Fruit fly (Drosophila melanogaster) whole organism, embryonic: ENCODE results near the gene Gyc88E.

Experiments
- Atf6 ChIP-seq: fragments of 200-800 bp; sonication (Bioruptor generic); IDR thresholded peaks from 2 replicates; pipeline ENCODE4 v1.3.6; 2022; ENCODE audit warnings: missing biosample characterization, missing genetic modification characterization
- B-H2 ChIP-seq: fragments of 200-800 bp; sonication (Bioruptor generic); optimal IDR thresholded peaks from 2 replicates; lab custom pipeline; 2018; ENCODE audit warnings: missing biosample characterization, mild to moderate bottlenecking, missing genetic modification characterization
- BtbVII ChIP-seq: fragments of 200-800 bp; sonication (Bioruptor generic); optimal IDR thresholded peaks from 3 replicates; lab custom pipeline; 2017; ENCODE audit warnings: missing biosample characterization, mild to moderate bottlenecking, missing genetic modification characterization
- CG12391 ChIP-seq: fragments of 200-800 bp; sonication (Bioruptor generic); optimal IDR thresholded peaks from 3 replicates; lab custom pipeline; 2018; ENCODE audit warnings: missing biosample characterization, mild to moderate bottlenecking, missing genetic modification characterization, moderate library complexity
- CG14860 ChIP-seq: fragments of 200-800 bp; sonication (Bioruptor generic); IDR thresholded peaks from 3 replicates; pipeline ENCODE4 v1.3.6; 2022; ENCODE audit warnings: missing biosample characterization, missing genetic modification characterization; ENCODE audit not compliant: partially characterized antibody
- CG1603 ChIP-seq: fragments of 200-800 bp; sonication (Bioruptor generic); optimal IDR thresholded peaks from 2 replicates; lab custom pipeline; 2019; ENCODE audit warnings: missing biosample characterization, mild to moderate bottlenecking, missing genetic modification characterization, moderate library complexity
- CG17186 ChIP-seq: fragments of 200-800 bp; sonication (Bioruptor generic); optimal IDR thresholded peaks from 3 replicates; lab custom pipeline; 2017; ENCODE audit warnings: missing biosample characterization, missing genetic modification reagents, missing genetic modification characterization
- CG17328 ChIP-seq: fragments of 200-800 bp; sonication (Bioruptor generic); IDR thresholded peaks from 2 replicates; pipeline ENCODE4 v1.3.6; 2022; ENCODE audit warnings: missing biosample characterization, missing genetic modification characterization
- CG18599 ChIP-seq: fragments of 200-800 bp; sonication (Bioruptor generic); optimal IDR thresholded peaks from 3 replicates; lab custom pipeline; 2017; ENCODE audit warnings: missing biosample characterization, missing genetic modification characterization, mild to moderate bottlenecking, moderate library complexity, missing genetic modification reagents
- CG30403 ChIP-seq: fragments of 200-800 bp; sonication (Bioruptor generic); optimal IDR thresholded peaks from 3 replicates; lab custom pipeline; 2016; ENCODE audit warnings: missing biosample characterization, missing genetic modification characterization
- CG3847 ChIP-seq: fragments of 200-800 bp; sonication (Bioruptor generic); IDR thresholded peaks from 2 replicates; pipeline ENCODE4 v1.3.6; 2022; ENCODE audit warnings: missing biosample characterization, missing genetic modification characterization
- CG5180 ChIP-seq: fragments of 200-800 bp; sonication (Bioruptor generic); optimal IDR thresholded peaks from 3 replicates; lab custom pipeline; 2017; ENCODE audit warnings: missing biosample characterization, missing genetic modification characterization, mild to moderate bottlenecking, moderate library complexity, missing genetic modification reagents
- CG6791 ChIP-seq: fragments of 200-800 bp; sonication (Bioruptor generic); IDR thresholded peaks from 3 replicates; pipeline ENCODE4 v1.3.6; 2022; ENCODE audit warnings: missing biosample characterization, missing genetic modification characterization; ENCODE audit not compliant: partially characterized antibody
- CG7928 ChIP-seq: fragments of 200-800 bp; sonication (Bioruptor generic); optimal IDR thresholded peaks from 2 replicates; lab custom pipeline; 2017; ENCODE audit warnings: missing biosample characterization, mild to moderate bottlenecking, missing genetic modification characterization
- CG7963 ChIP-seq: fragments of 200-800 bp; sonication (Bioruptor generic); IDR thresholded peaks from 3 replicates; pipeline ENCODE4 v1.3.6; 2022; ENCODE audit warnings: missing biosample characterization, missing genetic modification characterization; ENCODE audit not compliant: partially characterized antibody
- CG8765 ChIP-seq: fragments of 200-800 bp; sonication (Bioruptor generic); IDR thresholded peaks from 2 replicates; pipeline ENCODE4 v1.3.6; 2022; ENCODE audit warnings: missing biosample characterization, missing genetic modification characterization
- CG9932 ChIP-seq: fragments of 200-800 bp; sonication (Bioruptor generic); IDR thresholded peaks from 2 replicates; pipeline ENCODE4 v1.3.6; 2022; ENCODE audit warnings: missing biosample characterization, missing genetic modification characterization
- CoRest ChIP-seq: fragments of 200-800 bp; sonication (Bioruptor generic); optimal IDR thresholded peaks from 3 replicates; lab custom pipeline; 2018; ENCODE audit warnings: missing biosample characterization, mild to moderate bottlenecking, missing genetic modification characterization, moderate library complexity
- Doc3 ChIP-seq: fragments of 200-800 bp; sonication (Bioruptor generic); IDR thresholded peaks from 3 replicates; pipeline ENCODE4 v1.3.6; 2022; ENCODE audit warnings: missing biosample characterization, missing genetic modification characterization; ENCODE audit not compliant: partially characterized antibody
- HLH4C ChIP-seq: fragments of 200-800 bp; sonication (Bioruptor generic); IDR thresholded peaks from 3 replicates; pipeline ENCODE4 v1.3.6; 2022; ENCODE audit warnings: missing biosample characterization, missing genetic modification characterization; ENCODE audit not compliant: partially characterized antibody
- HmgZ ChIP-seq: fragments of 200-800 bp; sonication (Bioruptor generic); optimal IDR thresholded peaks from 2 replicates; lab custom pipeline; 2018; ENCODE audit warnings: missing biosample characterization, mild to moderate bottlenecking, missing genetic modification characterization
- Hmx ChIP-seq: fragments of 200-800 bp; sonication (Bioruptor generic); optimal IDR thresholded peaks from 2 replicates; lab custom pipeline; 2016; ENCODE audit warnings: missing biosample characterization, missing genetic modification characterization
- Hr3 ChIP-seq: fragments of 200-800 bp; sonication (Bioruptor generic); optimal IDR thresholded peaks from 3 replicates; lab custom pipeline; 2016; ENCODE audit warnings: missing biosample characterization, missing genetic modification characterization
- Hsf ChIP-seq: fragments of 200-800 bp; sonication (Bioruptor generic); optimal IDR thresholded peaks from 3 replicates; lab custom pipeline; 2016; ENCODE audit warnings: missing biosample characterization, missing genetic modification characterization
- Lhr ChIP-seq: fragments of 200-800 bp; sonication (Bioruptor generic); optimal IDR thresholded peaks from 3 replicates; lab custom pipeline; 2017; ENCODE audit warnings: mild to moderate bottlenecking, missing biosample characterization, missing genetic modification reagents, missing genetic modification characterization
- MBD-R2 ChIP-seq: fragments of 200-800 bp; sonication (Bioruptor generic); IDR thresholded peaks from 2 replicates; pipeline ENCODE4 v1.3.6; 2022; ENCODE audit warnings: missing biosample characterization, missing genetic modification characterization
- Med ChIP-seq: fragments of 200-800 bp; sonication (Bioruptor generic); peaks from one replicate; lab custom pipeline; 2016; ENCODE audit warnings: missing biosample characterization, missing genetic modification characterization, mild to moderate bottlenecking, inconsistent platforms, moderate library complexity
- Rx ChIP-seq: fragments of 200-800 bp; sonication (Bioruptor generic); IDR thresholded peaks from 2 replicates; pipeline ENCODE4 v1.3.6; 2022; ENCODE audit warnings: missing biosample characterization, missing genetic modification characterization
- Sin3A ChIP-seq: fragments of >200 bp; optimal IDR thresholded peaks from 2 replicates; lab custom pipeline; 2018
- Trl ChIP-seq, 3 experiments: fragments of >200 bp in 2 of 3; fragments of 200-800 bp in 1 of 3; sonication (Bioruptor generic) in 1 of 3; optimal IDR thresholded peaks; 2 replicates in 1 of 3; 3 replicates in 2 of 3; lab custom pipeline; 2016 to 2017; ENCODE audit warnings: missing biosample characterization in 1 of 3, missing genetic modification characterization in 1 of 3
- Xbp1 ChIP-seq: fragments of 200-800 bp; sonication (Bioruptor generic); optimal IDR thresholded peaks from 3 replicates; lab custom pipeline; 2016; ENCODE audit warnings: missing biosample characterization, mild to moderate bottlenecking, missing genetic modification characterization
- ash1 ChIP-seq: fragments of 200-800 bp; sonication (Bioruptor generic); optimal IDR thresholded peaks from 2 replicates; lab custom pipeline; 2018; ENCODE audit warnings: missing biosample characterization, mild to moderate bottlenecking, missing genetic modification characterization
- az2 ChIP-seq: fragments of 200-800 bp; sonication (Bioruptor generic); optimal IDR thresholded peaks from 3 replicates; lab custom pipeline; 2016; ENCODE audit warnings: missing biosample characterization, missing genetic modification characterization
- br ChIP-seq: fragments of >200 bp; optimal IDR thresholded peaks from 2 replicates; lab custom pipeline; 2017
- bsh ChIP-seq, 2 experiments: fragments of 200-800 bp; sonication (Bioruptor generic); optimal IDR thresholded peaks; 2 replicates each; lab custom pipeline; 2017 to 2018; ENCODE audit warnings: mild to moderate bottlenecking in 2 of 2, missing biosample characterization in 2 of 2, missing genetic modification characterization in 2 of 2, moderate library complexity in 1 of 2
- chinmo ChIP-seq: fragments of 200-800 bp; sonication (Bioruptor generic); IDR thresholded peaks from 4 replicates; pipeline ENCODE4 v1.3.6; 2022; ENCODE audit warnings: missing biosample characterization, missing genetic modification characterization; ENCODE audit not compliant: partially characterized antibody
- emc ChIP-seq: fragments of 200-800 bp; sonication (Bioruptor generic); optimal IDR thresholded peaks from 2 replicates; lab custom pipeline; 2016; ENCODE audit warnings: missing biosample characterization, missing genetic modification characterization
- gro ChIP-seq: fragments of 200-800 bp; sonication (Bioruptor generic); optimal IDR thresholded peaks from 2 replicates; lab custom pipeline; 2016; ENCODE audit warnings: missing biosample characterization, missing genetic modification characterization
- her ChIP-seq: fragments of 200-800 bp; sonication (Bioruptor generic); optimal IDR thresholded peaks from 2 replicates; lab custom pipeline; 2016; ENCODE audit warnings: missing biosample characterization, missing genetic modification characterization
- jing ChIP-seq: fragments of 200-800 bp; sonication (Bioruptor generic); optimal IDR thresholded peaks from 2 replicates; lab custom pipeline; 2018; ENCODE audit warnings: missing biosample characterization, mild to moderate bottlenecking, missing genetic modification characterization
- jumu ChIP-seq: fragments of 200-800 bp; sonication (Bioruptor generic); optimal IDR thresholded peaks from 3 replicates; lab custom pipeline; 2016; ENCODE audit warnings: missing biosample characterization, missing genetic modification characterization
- knrl ChIP-seq: fragments of 200-800 bp; sonication (Bioruptor generic); IDR thresholded peaks from 3 replicates; pipeline ENCODE4 v1.3.6; 2022; ENCODE audit warnings: missing biosample characterization, missing genetic modification characterization; ENCODE audit not compliant: partially characterized antibody
- mld ChIP-seq: fragments of 200-800 bp; sonication (Bioruptor generic); IDR thresholded peaks from 3 replicates; pipeline ENCODE4 v1.3.6; 2022; ENCODE audit warnings: missing biosample characterization, missing genetic modification characterization; ENCODE audit not compliant: partially characterized antibody
- nau ChIP-seq: fragments of 200-800 bp; sonication (Bioruptor generic); optimal IDR thresholded peaks from 3 replicates; lab custom pipeline; 2017; ENCODE audit warnings: missing biosample characterization, mild to moderate bottlenecking, missing genetic modification characterization, missing genetic modification reagents
- nom ChIP-seq: fragments of 200-800 bp; sonication (Bioruptor generic); optimal IDR thresholded peaks from 2 replicates; lab custom pipeline; 2017; ENCODE audit warnings: missing biosample characterization, missing genetic modification characterization, mild to moderate bottlenecking, moderate library complexity, missing genetic modification reagents
- pan ChIP-seq, 4 experiments: fragments of >200 bp in 3 of 4; fragments of 200-800 bp in 1 of 4; sonication (Bioruptor generic) in 1 of 4; optimal IDR thresholded peaks in 3 of 4; IDR thresholded peaks in 1 of 4; 2 replicates each; pipeline versions ENCODE4 v1.3.6 to Lab custom; 2017 to 2022; ENCODE audit warnings: missing biosample characterization in 2 of 4, missing genetic modification characterization in 2 of 4, mixed read lengths in 1 of 4
- pzg ChIP-seq: fragments of 200-800 bp; sonication (Bioruptor generic); optimal IDR thresholded peaks from 3 replicates; lab custom pipeline; 2018; ENCODE audit warnings: missing biosample characterization, mild to moderate bottlenecking, missing genetic modification characterization, moderate library complexity
- sob ChIP-seq: fragments of 200-800 bp; sonication (Bioruptor generic); IDR thresholded peaks from 2 replicates; pipeline ENCODE4 v1.3.6; 2022; ENCODE audit warnings: missing biosample characterization, missing genetic modification characterization
- vvl ChIP-seq: fragments of 200-800 bp; sonication (Bioruptor generic); IDR thresholded peaks from 2 replicates; pipeline ENCODE4 v1.3.6; 2022; ENCODE audit warnings: missing biosample characterization, missing genetic modification characterization

Gene Gyc88E

DNA sequence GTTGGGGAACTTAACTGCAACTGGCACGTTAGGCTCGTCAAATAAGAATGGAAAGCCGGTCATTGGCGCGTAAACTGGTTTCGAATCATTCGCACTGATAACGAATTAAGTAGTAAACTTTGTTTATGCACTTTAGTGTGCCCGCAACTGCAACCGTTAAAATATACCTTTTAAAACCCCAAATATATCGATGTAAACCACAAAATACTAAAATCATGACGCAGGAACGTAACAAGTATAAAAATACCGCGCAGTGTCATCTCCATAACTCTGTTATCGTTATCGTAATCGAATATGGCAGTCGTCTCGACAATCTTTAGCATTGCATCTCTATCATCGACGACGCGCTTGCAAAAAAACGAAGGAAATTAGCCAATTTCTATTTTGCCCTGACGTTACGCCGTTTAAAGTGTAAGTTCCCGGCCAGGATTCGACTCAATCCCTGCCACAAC, 75.1 kb downstream of the Gyc88E start, which contains the start of the genes CG31344 and Caf1-55 (continued):
- TF ChIP-seq Atf6 (GFP tag; lab: Robert Waterston, UW) (no peak), bsh (GFP tag; optimal IDR thresholded peaks at IDR 0.05; lab: Kevin White, UChicago) (no peak), vvl (peak; percentile 42; the same call in 1 of the 2 replicates), br (lab: Kevin White, UChicago) (no peak), Hmx (GFP tag; lab: Kevin White, UChicago) (no peak), sob (GFP tag; lab: Robert Waterston, UW) (no peak), CG14860 (GFP tag; lab: Robert Waterston, UW) (peak; percentile 61; the same call in 2 of the 3 replicates), BtbVII (GFP tag; lab: Kevin White, UChicago) (no peak), CG8765 (GFP tag; lab: Robert Waterston, UW) (no peak), jumu (GFP tag; lab: Kevin White, UChicago) (peak; percentile 9), emc (GFP tag; lab: Kevin White, UChicago) (no peak), Sin3A (lab: Kevin White, UChicago) (peak; percentile 70), CG1603 (peak; percentile 84), HLH4C (peak; percentile 89), Xbp1 (peak; percentile 28), nau (GFP tag; lab: Kevin White, UChicago) (no peak), CG30403 (GFP tag; lab: Kevin White, UChicago) (peak; percentile 18), Trl (optimal IDR thresholded peaks at IDR 0.05; lab: Kevin White, UChicago) (no peak), Trl (GFP tag; optimal IDR thresholded peaks at IDR 0.05; lab: Kevin White, UChicago) (no peak), CG3847 (GFP tag; lab: Robert Waterston, UW) (peak; percentile 38; the same call in 1 of the 2 replicates), nom (GFP tag; lab: Kevin White, UChicago) (no peak), B-H2 (GFP tag; lab: Kevin White, UChicago) (peak; percentile 28), Lhr (GFP tag; lab: Kevin White, UChicago) (peak; percentile 76), CG18599 (GFP tag; lab: Kevin White, UChicago) (no peak), CG12391 (peak; percentile 54), CG17186 (GFP tag; lab: Kevin White, UChicago) (peak; percentile 3), Doc3 (GFP tag; lab: Robert Waterston, UW) (peak; percentile 68; the same call in 2 of the 3 replicates), her (GFP tag; lab: Kevin White, UChicago) (no peak), pzg (GFP tag; lab: Kevin White, UChicago) (peak; percentile 98), CoRest (peak; percentile 26), ash1 (no peak), CG9932 (GFP tag; lab: Robert Waterston, UW) (peak; percentile 34; the same call in 1 of the 2 replicates), pan (optimal IDR thresholded peaks at IDR 0.05; lab: Kevin White, UChicago) (no peak), pan (GFP tag; optimal IDR thresholded peaks at IDR 0.05 in 1 of 2, IDR thresholded peaks at IDR 0.05 in 1 of 2) (no peak), jing (GFP tag; lab: Kevin White, UChicago) (no peak), CG17328 (GFP tag; lab: Robert Waterston, UW) (no peak), MBD-R2 (GFP tag; lab: Robert Waterston, UW) (peak; percentile 82), CG6791 (peak; percentile 88), Hsf (GFP tag; lab: Kevin White, UChicago) (peak; percentile 1), chinmo (GFP tag; lab: Robert Waterston, UW) (peak; percentile 93; the same call in 2 of the 4 replicates), gro (GFP tag; lab: Kevin White, UChicago) (peak; percentile 26), az2 (GFP tag; lab: Kevin White, UChicago) (peak; percentile 14), CG7928 (GFP tag; lab: Kevin White, UChicago) (no peak), Med (peak; percentile 74), CG7963 (GFP tag; lab: Robert Waterston, UW) (peak; percentile 79; the same call in 2 of the 3 replicates), knrl (GFP tag; lab: Robert Waterston, UW) (peak; percentile 79), HmgZ (peak; percentile 68), mld (GFP tag; lab: Robert Waterston, UW) (no peak), Rx (GFP tag; lab: Robert Waterston, UW) (no peak), Hr3 (no peak), CG5180 (GFP tag; lab: Kevin White, UChicago) (no peak)
